Fruit fly (Drosophila melanogaster): Measurements from ENCODE around the gene Nipsnap.
A peak's percentile ranks its signal among the peaks of the same experiment; 100 is the strongest.

Gene Nipsnap

DNA sequence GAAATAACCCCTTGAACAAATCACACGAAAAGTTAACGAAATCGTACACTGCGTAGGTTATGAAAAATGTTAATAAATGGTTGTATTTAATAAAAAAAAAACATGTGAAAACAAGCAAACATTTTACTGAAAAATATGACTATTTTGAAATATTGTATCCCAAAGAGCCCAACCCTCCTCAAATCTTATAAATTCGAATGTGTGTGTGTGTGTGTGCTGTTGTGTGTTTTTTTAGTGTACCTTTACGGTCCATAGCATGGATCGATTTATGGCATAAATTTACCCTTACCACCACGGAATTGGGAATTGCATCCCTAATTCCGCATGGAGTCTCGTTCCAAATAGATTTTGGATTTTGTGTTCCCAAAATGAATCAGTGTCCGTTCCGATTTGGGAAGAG is 30.1 kb upstream of the Nipsnap start (continued):
- peak; percentile 52 for TF ChIP-seq CG10654 (GFP tag; optimal IDR thresholded peaks at IDR 0.05)
- peak; percentile 0 for TF ChIP-seq chn (GFP tag; optimal IDR thresholded peaks at IDR 0.05)
- TF ChIP-seq ro (GFP tag; IDR thresholded peaks at IDR 0.05) = no peak
- TF ChIP-seq CG12391 (tag; optimal IDR thresholded peaks at IDR 0.05) = peak; percentile 14
- TF ChIP-seq phol (tag; optimal IDR thresholded peaks at IDR 0.05) = peak; percentile 28
- peak; percentile 19 for TF ChIP-seq Dad (GFP tag; optimal IDR thresholded peaks at IDR 0.05)
- no peak for TF ChIP-seq Atf6 (GFP tag; IDR thresholded peaks at IDR 0.05)
- no peak for TF ChIP-seq exex (tag; optimal IDR thresholded peaks at IDR 0.05)
- peak; percentile 67 for TF ChIP-seq ttk (GFP tag; IDR thresholded peaks at IDR 0.05)
- TF ChIP-seq Mes4 (GFP tag; optimal IDR thresholded peaks at IDR 0.05) = peak; percentile 1
- peak; percentile 28; the same call in 1 of the 2 replicates for TF ChIP-seq HLH3B (GFP tag; IDR thresholded peaks at IDR 0.05)
- peak; percentile 67 for TF ChIP-seq CG7839 (tag; optimal IDR thresholded peaks at IDR 0.05)
- peak; percentile 54; the same call in 1 of the 2 replicates for TF ChIP-seq Ada2b (GFP tag; IDR thresholded peaks at IDR 0.05)
- peak; percentile 12 for TF ChIP-seq CG10462 (GFP tag; optimal IDR thresholded peaks at IDR 0.05)
- TF ChIP-seq org-1 (GFP tag; optimal IDR thresholded peaks at IDR 0.05) = peak; percentile 8
- peak; percentile 32 for TF ChIP-seq lab (GFP tag; optimal IDR thresholded peaks at IDR 0.05)
- TF ChIP-seq zf30C (GFP tag; optimal IDR thresholded peaks at IDR 0.05) = peak; percentile 22
- peak; percentile 55; the same call in 1 of the 2 replicates for TF ChIP-seq ranshi (GFP tag; IDR thresholded peaks at IDR 0.05)
- TF ChIP-seq pum (GFP tag; optimal IDR thresholded peaks at IDR 0.05) = peak; percentile 34
- TF ChIP-seq CG13296 (GFP tag; optimal IDR thresholded peaks at IDR 0.05) = no peak
- TF ChIP-seq fd3F (GFP tag; optimal IDR thresholded peaks at IDR 0.05) = no peak
- peak; percentile 41 for TF ChIP-seq Camta (GFP tag; optimal IDR thresholded peaks at IDR 0.05)
- TF ChIP-seq CG10147 (GFP tag; optimal IDR thresholded peaks at IDR 0.05) = no peak
- peak; percentile 45 for TF ChIP-seq CG10366 (GFP tag; IDR thresholded peaks at IDR 0.05)
- peak; percentile 36 for TF ChIP-seq jumu (GFP tag; optimal IDR thresholded peaks at IDR 0.05)
- TF ChIP-seq tgo (GFP tag; IDR thresholded peaks at IDR 0.05) = peak; percentile 68
- peak; percentile 23 for TF ChIP-seq Abd-B (GFP tag; optimal IDR thresholded peaks at IDR 0.05)
- TF ChIP-seq vfl (GFP tag; optimal IDR thresholded peaks at IDR 0.05) = no peak
- peak; percentile 52 for TF ChIP-seq CG30403 (GFP tag; optimal IDR thresholded peaks at IDR 0.05)
- peak; percentile 46 for TF ChIP-seq tin (GFP tag; optimal IDR thresholded peaks at IDR 0.05)
- TF ChIP-seq Sox102F (GFP tag; optimal IDR thresholded peaks at IDR 0.05) = peak; percentile 59
- TF ChIP-seq CG2678 (tag; optimal IDR thresholded peaks at IDR 0.05) = peak; percentile 19
- peak; percentile 34; the same call in 2 of the 3 replicates for TF ChIP-seq croc (GFP tag; conservative IDR thresholded peaks at IDR 0.05)
- peak; percentile 24 for TF ChIP-seq CG2875 (GFP tag; optimal IDR thresholded peaks at IDR 0.05)
- TF ChIP-seq Aef1 (GFP tag; IDR thresholded peaks at IDR 0.05) = peak; percentile 22; the same call in 1 of the 3 replicates
- TF ChIP-seq chif (GFP tag; optimal IDR thresholded peaks at IDR 0.05) = peak in 1 of 2 experiments; percentile 49
- peak; percentile 37 for TF ChIP-seq slou (GFP tag; optimal IDR thresholded peaks at IDR 0.05)
- TF ChIP-seq HHEX (GFP tag; optimal IDR thresholded peaks at IDR 0.05) = peak; percentile 30
- TF ChIP-seq Dbx (GFP tag; IDR thresholded peaks at IDR 0.05) = peak; percentile 37; the same call in 1 of the 3 replicates
- no peak for TF ChIP-seq Trl (optimal IDR thresholded peaks at IDR 0.05)
- TF ChIP-seq Trl (GFP tag; optimal IDR thresholded peaks at IDR 0.05) = peak; percentile 41
- peak; percentile 24 for TF ChIP-seq tx (GFP tag; optimal IDR thresholded peaks at IDR 0.05)
- TF ChIP-seq CG8944 (GFP tag; optimal IDR thresholded peaks at IDR 0.05) = peak; percentile 18
- no peak for TF ChIP-seq CG7556 (GFP tag; optimal IDR thresholded peaks at IDR 0.05)
- TF ChIP-seq al (GFP tag; IDR thresholded peaks at IDR 0.05) = 0 out of 2 replicates have a peak, but pooled peaks have one; percentile 13
- no peak for TF ChIP-seq TFAM (GFP tag; optimal IDR thresholded peaks at IDR 0.05)
- peak; percentile 73 for TF ChIP-seq ci (GFP tag; IDR thresholded peaks at IDR 0.05)
- peak; percentile 63 for TF ChIP-seq CG11504 (tag; optimal IDR thresholded peaks at IDR 0.05)
- TF ChIP-seq CG2120 (GFP tag; optimal IDR thresholded peaks at IDR 0.05) = peak; percentile 35
- 0 out of 2 replicates have a peak, but pooled peaks have one; percentile 18 for TF ChIP-seq H2.0 (GFP tag; IDR thresholded peaks at IDR 0.05)
- TF ChIP-seq danr (GFP tag; IDR thresholded peaks at IDR 0.05) = 0 out of 2 replicates have a peak, but pooled peaks have one; percentile 29
- TF ChIP-seq eyg (GFP tag; optimal IDR thresholded peaks at IDR 0.05) = no peak

Measured in whole organism, embryonic.